Worm (Caenorhabditis elegans): Measurements from ENCODE around the gene lrr-1.

DNA sequence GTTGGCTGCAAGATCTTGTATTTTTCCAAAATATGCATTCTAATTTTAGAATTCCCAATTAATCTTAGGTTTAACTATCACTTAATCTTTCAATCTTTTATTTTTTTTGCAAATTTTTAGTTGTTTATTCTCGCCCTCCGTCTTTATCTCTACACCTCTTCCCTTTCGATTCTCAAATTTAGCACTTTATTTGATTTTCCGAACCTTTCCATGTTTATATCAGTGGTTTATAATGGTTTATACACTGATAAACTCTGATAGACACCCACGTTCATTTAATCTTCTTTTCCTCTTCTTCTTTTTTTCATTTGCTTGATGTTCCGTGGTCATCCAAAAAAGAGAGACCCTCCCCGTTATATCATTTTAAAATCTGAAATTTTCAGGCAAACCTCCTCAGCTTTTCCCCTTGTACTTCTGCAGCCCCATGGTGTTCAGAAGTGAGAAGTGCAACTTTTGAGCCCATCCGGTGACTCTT, 13.8 kb downstream of the lrr-1 start, which contains the start of the genes nsy-1 and F59A6.13:
- TF ChIP-seq ceh-24 (tag; optimal IDR thresholded peaks at IDR 0.05) (no peak), lin-11 (tag; optimal IDR thresholded peaks at IDR 0.05) (no peak), ceh-6 (GFP tag; optimal IDR thresholded peaks at IDR 0.05) (no peak), ceh-9 (tag; optimal IDR thresholded peaks at IDR 0.05) (no peak), madf-2 (tag; optimal IDR thresholded peaks at IDR 0.05) (no peak), ttx-3 (tag; optimal IDR thresholded peaks at IDR 0.05) (no peak)

All from whole organism, late embryonic.